Worm (Caenorhabditis elegans) whole organism, young adult: Measurements from ENCODE around the gene stim-1.
A peak's percentile ranks its signal among the peaks of the same experiment; 100 is the strongest.

Experiments used
- B0336.3 ChIP-seq: fragments of 200-800 bp; sonication (Bioruptor generic); IDR thresholded peaks from 2 replicates; pipeline ENCODE4 v1.3.6; 2022; ENCODE audit warnings: missing genetic modification characterization, missing compliant biosample characterization
- D2030.7 ChIP-seq: fragments of 200-800 bp; sonication (Bioruptor generic); IDR thresholded peaks from 2 replicates; pipeline ENCODE4 v1.3.6; 2022; ENCODE audit warnings: missing genetic modification reagents, missing genetic modification characterization, missing compliant biosample characterization
- F22D6.2 ChIP-seq: sonication (generic microtip); optimal IDR thresholded peaks from 2 replicates; lab custom pipeline; 2016; ENCODE audit warnings: mild to moderate bottlenecking, missing genetic modification characterization, missing compliant biosample characterization
- F37B4.10 ChIP-seq: fragments of 200-800 bp; sonication (Bioruptor generic); IDR thresholded peaks from 2 replicates; pipeline ENCODE4 v1.3.6; 2022; ENCODE audit warnings: missing genetic modification characterization, missing compliant biosample characterization
- F49E8.2 ChIP-seq: sonication (generic microtip); optimal IDR thresholded peaks from 3 replicates; lab custom pipeline; 2017; ENCODE audit warnings: missing genetic modification characterization, mild to moderate bottlenecking, missing compliant biosample characterization, antibody characterized with exemption, moderate library complexity; ENCODE audit not compliant: insufficient read depth
- F57A8.1 ChIP-seq: fragments of 200-800 bp; sonication (Bioruptor generic); optimal IDR thresholded peaks from 2 replicates; lab custom pipeline; 2018; ENCODE audit warnings: mild to moderate bottlenecking, missing genetic modification characterization, moderate library complexity, missing compliant biosample characterization
- F57C9.4 ChIP-seq: sonication (generic microtip); optimal IDR thresholded peaks from 2 replicates; lab custom pipeline; 2017; ENCODE audit warnings: mild to moderate bottlenecking, missing genetic modification characterization, missing compliant biosample characterization
- Y56A3A.18 ChIP-seq: fragments of 200-800 bp; sonication (Bioruptor generic); IDR thresholded peaks from 2 replicates; pipeline ENCODE4 v1.3.6; 2022; ENCODE audit warnings: missing genetic modification reagents, missing genetic modification characterization, missing compliant biosample characterization
- Y95B8A.8 ChIP-seq: fragments of 200-800 bp; sonication (Bioruptor generic); IDR thresholded peaks from 2 replicates; pipeline ENCODE4 v1.3.6; 2022; ENCODE audit warnings: missing genetic modification reagents, missing genetic modification characterization, missing compliant biosample characterization
- ZK185.1 ChIP-seq: sonication (generic microtip); optimal IDR thresholded peaks from 2 replicates; lab custom pipeline; 2016; ENCODE audit warnings: mild to moderate bottlenecking, missing genetic modification characterization, missing compliant biosample characterization; ENCODE audit not compliant: poor library complexity, severe bottlenecking
- aptf-2 ChIP-seq: fragments of 200-800 bp; sonication (Bioruptor generic); conservative IDR thresholded peaks from 2 replicates; pipeline ENCODE4 v1.3.6; 2022; ENCODE audit warnings: missing genetic modification reagents, missing genetic modification characterization, missing compliant biosample characterization
- atf-7 ChIP-seq: sonication (generic microtip); optimal IDR thresholded peaks from 2 replicates; lab custom pipeline; 2017; ENCODE audit warnings: mild to moderate bottlenecking, missing genetic modification characterization, missing compliant biosample characterization
- attf-3 ChIP-seq: fragments of 200-800 bp; sonication (Bioruptor generic); conservative IDR thresholded peaks from 2 replicates; pipeline ENCODE4 v1.3.6; 2022; ENCODE audit warnings: missing genetic modification reagents, missing genetic modification characterization, missing compliant biosample characterization
- attf-6 ChIP-seq: fragments of 200-800 bp; sonication (Bioruptor generic); IDR thresholded peaks from 2 replicates; pipeline ENCODE4 v1.3.6; 2022; ENCODE audit warnings: missing genetic modification reagents, missing genetic modification characterization, missing compliant biosample characterization
- ccch-3 ChIP-seq: fragments of 200-800 bp; sonication (Bioruptor generic); optimal IDR thresholded peaks from 2 replicates; lab custom pipeline; 2018; ENCODE audit warnings: mild to moderate bottlenecking, missing genetic modification characterization, missing compliant biosample characterization
- cebp-1 ChIP-seq, 2 experiments: fragments of 200-800 bp in 1 of 2; sonication (Bioruptor generic) in 1 of 2; sonication (generic microtip) in 1 of 2; IDR thresholded peaks in 1 of 2; optimal IDR thresholded peaks in 1 of 2; 2 replicates each; pipeline versions ENCODE4 v1.3.6 to Lab custom; 2017 to 2022; ENCODE audit warnings: missing compliant biosample characterization in 2 of 2, missing genetic modification characterization in 2 of 2, mild to moderate bottlenecking in 1 of 2, missing genetic modification reagents in 1 of 2, moderate library complexity in 1 of 2
- ceh-27 ChIP-seq: fragments of 200-800 bp; sonication (Bioruptor generic); optimal IDR thresholded peaks from 2 replicates; lab custom pipeline; 2018; ENCODE audit warnings: mild to moderate bottlenecking, missing genetic modification characterization, moderate library complexity, missing compliant biosample characterization
- ceh-40 ChIP-seq: fragments of 200-800 bp; sonication (Bioruptor generic); IDR thresholded peaks from 2 replicates; pipeline ENCODE4 v1.3.6; 2022; ENCODE audit warnings: missing genetic modification characterization, missing compliant biosample characterization
- dpl-1 ChIP-seq: fragments of 150-350 bp; optimal IDR thresholded peaks from 2 replicates; lab custom pipeline; 2014; ENCODE audit warnings: missing biosample characterization, missing genetic modification reagents, missing genetic modification characterization
- egl-18 ChIP-seq: fragments of 200-800 bp; sonication (Bioruptor generic); IDR thresholded peaks from 2 replicates; pipeline ENCODE4 v1.3.6; 2022; ENCODE audit warnings: missing genetic modification reagents, missing genetic modification characterization, missing compliant biosample characterization
- egl-44 ChIP-seq: fragments of 200-800 bp; sonication (Bioruptor generic); IDR thresholded peaks from 2 replicates; pipeline ENCODE4 v1.3.6; 2022; ENCODE audit warnings: missing genetic modification reagents, missing genetic modification characterization, missing compliant biosample characterization
- hlh-26 ChIP-seq: fragments of 200-800 bp; sonication (Bioruptor generic); conservative IDR thresholded peaks from 2 replicates; pipeline ENCODE4 v1.3.6; 2022; ENCODE audit warnings: missing genetic modification reagents, missing genetic modification characterization, missing compliant biosample characterization
- let-526 ChIP-seq: fragments of 200-800 bp; sonication (Bioruptor generic); IDR thresholded peaks from 2 replicates; pipeline ENCODE4 v1.3.6; 2022; ENCODE audit warnings: missing genetic modification reagents, missing genetic modification characterization, missing compliant biosample characterization
- madf-10 ChIP-seq: sonication (generic microtip); optimal IDR thresholded peaks from 2 replicates; lab custom pipeline; 2016; ENCODE audit warnings: mild to moderate bottlenecking, missing genetic modification characterization, missing compliant biosample characterization
- mcd-1 ChIP-seq: fragments of 200-800 bp; sonication (Bioruptor generic); IDR thresholded peaks from 2 replicates; pipeline ENCODE4 v1.3.6; 2022; ENCODE audit warnings: missing genetic modification reagents, missing genetic modification characterization, missing compliant biosample characterization
- mel-28 ChIP-seq: sonication (generic microtip); optimal IDR thresholded peaks from 2 replicates; lab custom pipeline; 2016; ENCODE audit warnings: borderline replicate concordance, mild to moderate bottlenecking, missing genetic modification characterization, missing compliant biosample characterization
- nfya-1 ChIP-seq: sonication (generic microtip); optimal IDR thresholded peaks from 2 replicates; lab custom pipeline; 2017; ENCODE audit warnings: antibody characterized with exemption, missing compliant biosample characterization, missing genetic modification characterization, borderline replicate concordance; ENCODE audit not compliant: insufficient read depth
- nfya-2 ChIP-seq: fragments of 200-800 bp; sonication (Bioruptor generic); IDR thresholded peaks from 2 replicates; pipeline ENCODE4 v1.3.6; 2022; ENCODE audit warnings: missing genetic modification reagents, missing genetic modification characterization, missing compliant biosample characterization
- nhr-120 ChIP-seq: fragments of 200-800 bp; sonication (Bioruptor generic); IDR thresholded peaks from 2 replicates; pipeline ENCODE4 v1.3.6; 2022; ENCODE audit warnings: missing genetic modification characterization, missing compliant biosample characterization
- nhr-27 ChIP-seq: fragments of 200-800 bp; sonication (Bioruptor generic); optimal IDR thresholded peaks from 2 replicates; lab custom pipeline; 2018; ENCODE audit warnings: mild to moderate bottlenecking, missing genetic modification characterization, moderate library complexity, missing compliant biosample characterization
- rcor-1 ChIP-seq: fragments of 200-800 bp; sonication (Bioruptor generic); IDR thresholded peaks from 2 replicates; pipeline ENCODE4 v1.3.6; 2022; ENCODE audit warnings: missing genetic modification reagents, missing genetic modification characterization, missing compliant biosample characterization
- rec-8 ChIP-seq, 2 experiments: sonication (generic microtip); optimal IDR thresholded peaks; 2 replicates each; lab custom pipeline; 2016; ENCODE audit warnings: mild to moderate bottlenecking in 2 of 2, missing genetic modification characterization in 2 of 2, missing genetic modification reagents in 2 of 2, missing genotype in 2 of 2, missing biosample characterization in 1 of 2, missing compliant biosample characterization in 1 of 2, moderate library complexity in 1 of 2
- sdz-38 ChIP-seq: sonication (generic microtip); optimal IDR thresholded peaks from 2 replicates; lab custom pipeline; 2016; ENCODE audit warnings: missing genotype, missing genetic modification characterization, missing compliant biosample characterization
- snpc-1.3 ChIP-seq: sonication (generic microtip); optimal IDR thresholded peaks from 2 replicates; lab custom pipeline; 2017; ENCODE audit warnings: missing genetic modification characterization, mild to moderate bottlenecking, missing compliant biosample characterization, antibody characterized with exemption, moderate library complexity, missing genotype, missing genetic modification reagents; ENCODE audit not compliant: insufficient read depth
- snpc-4 ChIP-seq, 5 experiments: fragments of 150-350 bp in 1 of 5; sonication (generic microtip) in 4 of 5; optimal IDR thresholded peaks; 2 replicates each; lab custom pipeline; 2014 to 2018; ENCODE audit warnings: missing genetic modification characterization in 5 of 5, missing biosample characterization in 3 of 5, antibody characterized with exemption in 2 of 5, mild to moderate bottlenecking in 2 of 5, missing compliant biosample characterization in 2 of 5, missing genotype in 2 of 5, moderate library complexity in 2 of 5, missing genetic modification reagents in 1 of 5
- ztf-22 ChIP-seq: fragments of 200-800 bp; sonication (Bioruptor generic); optimal IDR thresholded peaks from 2 replicates; lab custom pipeline; 2018; ENCODE audit warnings: mild to moderate bottlenecking, missing genetic modification characterization, moderate library complexity, missing compliant biosample characterization
- ztf-26 ChIP-seq: sonication (generic microtip); optimal IDR thresholded peaks from 2 replicates; lab custom pipeline; 2017; ENCODE audit warnings: missing genetic modification characterization, missing compliant biosample characterization
- ztf-3 ChIP-seq: fragments of 200-800 bp; sonication (Bioruptor generic); optimal IDR thresholded peaks from 2 replicates; lab custom pipeline; 2018; ENCODE audit warnings: mild to moderate bottlenecking, missing genetic modification characterization, missing compliant biosample characterization

stim-1 gene

ce11 chrIII:432988-433387 lies 14.4 kb upstream of the stim-1 start (continued):
- no peak for TF ChIP-seq attf-3 (GFP tag; lab: Robert Waterston, UW)
- TF ChIP-seq Y95B8A.8 (GFP tag; lab: Robert Waterston, UW), result no peak
- peak; percentile 20 for TF ChIP-seq ztf-22 (GFP tag; lab: Kevin White, UChicago)
- TF ChIP-seq rcor-1 (GFP tag; lab: Robert Waterston, UW), result 0 out of 2 replicates have a peak, but pooled peaks have one; percentile 10
- TF ChIP-seq hlh-26 (GFP tag; lab: Robert Waterston, UW), result no peak
- TF ChIP-seq F22D6.2, result no peak
- peak; percentile 28 for TF ChIP-seq ZK185.1 (tag; lab: Kevin White, UChicago)
- no peak for TF ChIP-seq egl-18 (GFP tag; lab: Robert Waterston, UW)
- no peak for TF ChIP-seq let-526 (GFP tag; lab: Robert Waterston, UW)
- TF ChIP-seq ceh-27 (GFP tag; lab: Kevin White, UChicago), result peak; percentile 53
- no peak for TF ChIP-seq nfya-2 (GFP tag; lab: Robert Waterston, UW)
- TF ChIP-seq Y56A3A.18, result no peak
- no peak for TF ChIP-seq F57A8.1 (GFP tag; lab: Kevin White, UChicago)
- TF ChIP-seq egl-44 (GFP tag; lab: Robert Waterston, UW), result peak; percentile 42; the same call in 1 of the 2 replicates
- TF ChIP-seq aptf-2 (GFP tag; lab: Robert Waterston, UW), result no peak
- no peak for TF ChIP-seq nfya-1 (tag; lab: Kevin White, UChicago)
- TF ChIP-seq rec-8 (tag; optimal IDR thresholded peaks at IDR 0.05; lab: Kevin White, UChicago), result no peak
- TF ChIP-seq mel-28 (tag; lab: Kevin White, UChicago), result no peak
- TF ChIP-seq ztf-3 (GFP tag; lab: Kevin White, UChicago), result no peak
- TF ChIP-seq cebp-1 (GFP tag; IDR thresholded peaks at IDR 0.05; lab: Robert Waterston, UW), result no peak
- TF ChIP-seq cebp-1 (tag; optimal IDR thresholded peaks at IDR 0.05; lab: Kevin White, UChicago), result peak; percentile 69
- TF ChIP-seq ccch-3 (GFP tag; lab: Kevin White, UChicago), result no peak
- peak; percentile 69 for TF ChIP-seq B0336.3 (GFP tag; lab: Robert Waterston, UW)
- TF ChIP-seq sdz-38 (tag; lab: Kevin White, UChicago), result no peak
- TF ChIP-seq dpl-1 (GFP tag; lab: Kevin White, UChicago), result no peak
- TF ChIP-seq D2030.7 (GFP tag; lab: Robert Waterston, UW), result no peak
- no peak for TF ChIP-seq atf-7 (tag; lab: Kevin White, UChicago)
- no peak for TF ChIP-seq attf-6
- TF ChIP-seq F57C9.4 (tag; lab: Kevin White, UChicago), result no peak
- TF ChIP-seq ztf-26 (tag; lab: Kevin White, UChicago), result peak; percentile 36
- TF ChIP-seq nhr-27, result no peak
- TF ChIP-seq nhr-120 (GFP tag; lab: Robert Waterston, UW), result no peak
- TF ChIP-seq snpc-1.3 (tag; lab: Kevin White, UChicago), result no peak
- TF ChIP-seq snpc-4 (GFP tag; optimal IDR thresholded peaks at IDR 0.05; lab: Kevin White, UChicago), result no peak
- TF ChIP-seq snpc-4 (tag; optimal IDR thresholded peaks at IDR 0.05; lab: Kevin White, UChicago), result no peak
- no peak for TF ChIP-seq madf-10
- no peak for TF ChIP-seq F49E8.2 (tag; lab: Kevin White, UChicago)
- TF ChIP-seq ceh-40, result no peak
- TF ChIP-seq mcd-1 (GFP tag; lab: Robert Waterston, UW), result peak; percentile 75
- no peak for TF ChIP-seq F37B4.10 (GFP tag; lab: Robert Waterston, UW)
